Fruit fly (Drosophila melanogaster) whole organism, embryonic: ENCODE results near the gene Or85a.
A peak's percentile ranks its signal among the peaks of the same experiment; 100 is the strongest.

Experiments used
- Blimp-1 ChIP-seq: fragments of 200-800 bp; sonication (Bioruptor generic); optimal IDR thresholded peaks from 3 replicates; lab custom pipeline; 2018; ENCODE audit warnings: missing biosample characterization, missing genetic modification characterization, mild to moderate bottlenecking, moderate library complexity, missing genetic modification reagents
- CG11723 ChIP-seq: fragments of 200-800 bp; sonication (Bioruptor generic); optimal IDR thresholded peaks from 2 replicates; lab custom pipeline; 2017; ENCODE audit warnings: missing biosample characterization, mild to moderate bottlenecking, missing genetic modification characterization
- CG12942 ChIP-seq: fragments of 200-800 bp; sonication (Bioruptor generic); optimal IDR thresholded peaks from 3 replicates; lab custom pipeline; 2016; ENCODE audit warnings: missing biosample characterization, missing genetic modification characterization
- CG13424 ChIP-seq: fragments of 200-800 bp; sonication (Bioruptor generic); optimal IDR thresholded peaks from 2 replicates; lab custom pipeline; 2019; ENCODE audit warnings: missing biosample characterization, mild to moderate bottlenecking, missing genetic modification characterization, moderate library complexity
- CG13624 ChIP-seq: fragments of 200-800 bp; sonication (Bioruptor generic); optimal IDR thresholded peaks from 2 replicates; lab custom pipeline; 2016; ENCODE audit warnings: missing biosample characterization, missing genetic modification characterization
- CG13894 ChIP-seq: fragments of 200-800 bp; sonication (Bioruptor generic); optimal IDR thresholded peaks from 3 replicates; lab custom pipeline; 2018; ENCODE audit warnings: missing biosample characterization, mild to moderate bottlenecking, missing genetic modification characterization, moderate library complexity
- CG14965 ChIP-seq: fragments of 200-800 bp; sonication (Bioruptor generic); optimal IDR thresholded peaks from 2 replicates; lab custom pipeline; 2016; ENCODE audit warnings: missing biosample characterization, missing genetic modification characterization, borderline replicate concordance
- CG15696 ChIP-seq: fragments of 200-800 bp; sonication (Bioruptor generic); optimal IDR thresholded peaks from 2 replicates; lab custom pipeline; 2019; ENCODE audit warnings: missing biosample characterization, mild to moderate bottlenecking, missing genetic modification characterization, moderate library complexity
- CG1792 ChIP-seq: fragments of 200-800 bp; sonication (Bioruptor generic); optimal IDR thresholded peaks from 2 replicates; lab custom pipeline; 2016; ENCODE audit warnings: missing biosample characterization, missing genetic modification characterization
- CG30403 ChIP-seq: fragments of 200-800 bp; sonication (Bioruptor generic); optimal IDR thresholded peaks from 3 replicates; lab custom pipeline; 2016; ENCODE audit warnings: missing biosample characterization, missing genetic modification characterization
- CG6854 ChIP-seq: fragments of 200-800 bp; sonication (Bioruptor generic); optimal IDR thresholded peaks from 3 replicates; lab custom pipeline; 2017; ENCODE audit warnings: missing biosample characterization, mild to moderate bottlenecking, missing genetic modification characterization
- CG8944 ChIP-seq: fragments of 200-800 bp; sonication (Bioruptor generic); optimal IDR thresholded peaks from 3 replicates; lab custom pipeline; 2016; ENCODE audit warnings: missing biosample characterization, missing genetic modification characterization
- CG9727 ChIP-seq: fragments of 200-800 bp; sonication (Bioruptor generic); optimal IDR thresholded peaks from 3 replicates; lab custom pipeline; 2017; ENCODE audit warnings: missing biosample characterization, mild to moderate bottlenecking, missing genetic modification characterization
- Camta ChIP-seq: fragments of 200-800 bp; sonication (Bioruptor generic); optimal IDR thresholded peaks from 2 replicates; lab custom pipeline; 2016; ENCODE audit warnings: missing biosample characterization, missing genetic modification characterization
- CoRest ChIP-seq: fragments of 200-800 bp; sonication (Bioruptor generic); optimal IDR thresholded peaks from 3 replicates; lab custom pipeline; 2018; ENCODE audit warnings: missing biosample characterization, mild to moderate bottlenecking, missing genetic modification characterization, moderate library complexity
- Dfd ChIP-seq, 2 experiments: fragments of >200 bp; optimal IDR thresholded peaks; 2 replicates each; lab custom pipeline; 2017; ENCODE audit warnings: missing biosample characterization in 2 of 2, missing genetic modification characterization in 2 of 2
- Dip2 ChIP-seq: fragments of 200-800 bp; sonication (Bioruptor generic); IDR thresholded peaks from 2 replicates; pipeline ENCODE4 v1.3.6; 2022; ENCODE audit warnings: missing biosample characterization, missing genetic modification characterization
- E2f1 ChIP-seq: fragments of 200-800 bp; sonication (Bioruptor generic); IDR thresholded peaks from 2 replicates; pipeline ENCODE4 v1.3.6; 2022; ENCODE audit warnings: missing biosample characterization, missing genetic modification characterization
- Hand ChIP-seq: fragments of 200-800 bp; sonication (Bioruptor generic); optimal IDR thresholded peaks from 2 replicates; lab custom pipeline; 2017; ENCODE audit warnings: mild to moderate bottlenecking, missing biosample characterization, missing genetic modification reagents, missing genetic modification characterization
- HmgZ ChIP-seq: fragments of 200-800 bp; sonication (Bioruptor generic); optimal IDR thresholded peaks from 2 replicates; lab custom pipeline; 2018; ENCODE audit warnings: missing biosample characterization, mild to moderate bottlenecking, missing genetic modification characterization
- Hsf ChIP-seq: fragments of 200-800 bp; sonication (Bioruptor generic); optimal IDR thresholded peaks from 3 replicates; lab custom pipeline; 2016; ENCODE audit warnings: missing biosample characterization, missing genetic modification characterization
- Kr ChIP-seq: fragments of 200-800 bp; sonication (Bioruptor generic); optimal IDR thresholded peaks from 2 replicates; lab custom pipeline; 2017; ENCODE audit warnings: missing biosample characterization, mild to moderate bottlenecking, missing genetic modification characterization
- MBD-R2 ChIP-seq: fragments of 200-800 bp; sonication (Bioruptor generic); IDR thresholded peaks from 2 replicates; pipeline ENCODE4 v1.3.6; 2022; ENCODE audit warnings: missing biosample characterization, missing genetic modification characterization
- Max ChIP-seq: fragments of 200-800 bp; sonication (Bioruptor generic); optimal IDR thresholded peaks from 2 replicates; lab custom pipeline; 2016; ENCODE audit warnings: missing biosample characterization, mild to moderate bottlenecking, missing genetic modification characterization
- NC2β ChIP-seq: fragments of 200-800 bp; sonication (Bioruptor generic); optimal IDR thresholded peaks from 2 replicates; lab custom pipeline; 2016; ENCODE audit warnings: missing biosample characterization, missing genetic modification characterization
- Pdp1 ChIP-seq, 2 experiments: fragments of 200-800 bp; sonication (Bioruptor generic); optimal IDR thresholded peaks; 3 replicates each; lab custom pipeline; 2016; ENCODE audit warnings: missing biosample characterization in 2 of 2, missing genetic modification characterization in 2 of 2, mild to moderate bottlenecking in 1 of 2, moderate library complexity in 1 of 2
- Sry-δ ChIP-seq: fragments of 200-800 bp; sonication (Bioruptor generic); optimal IDR thresholded peaks from 2 replicates; lab custom pipeline; 2016; ENCODE audit warnings: missing biosample characterization, missing genetic modification characterization
- Ssrp ChIP-seq: fragments of 200-800 bp; sonication (Bioruptor generic); optimal IDR thresholded peaks from 2 replicates; lab custom pipeline; 2018; ENCODE audit warnings: missing biosample characterization, mild to moderate bottlenecking, missing genetic modification characterization, moderate library complexity
- bowl ChIP-seq: fragments of 200-800 bp; sonication (Bioruptor generic); IDR thresholded peaks from 2 replicates; pipeline ENCODE4 v1.3.6; 2022; ENCODE audit warnings: missing biosample characterization, missing genetic modification characterization
- cas ChIP-seq: fragments of 200-800 bp; sonication (Bioruptor generic); IDR thresholded peaks from 2 replicates; pipeline ENCODE4 v1.3.6; 2022; ENCODE audit warnings: missing biosample characterization, missing genetic modification characterization
- cato ChIP-seq: fragments of 200-800 bp; sonication (Bioruptor generic); optimal IDR thresholded peaks from 2 replicates; lab custom pipeline; 2016; ENCODE audit warnings: missing biosample characterization, missing genetic modification characterization, borderline replicate concordance
- ci ChIP-seq: fragments of 200-800 bp; sonication (Bioruptor generic); IDR thresholded peaks from 3 replicates; pipeline ENCODE4 v1.3.6; 2022; ENCODE audit warnings: missing biosample characterization, missing genetic modification characterization
- dpn ChIP-seq, 2 experiments: fragments of 200-800 bp; sonication (Bioruptor generic); optimal IDR thresholded peaks; 3 replicates each; lab custom pipeline; 2016; ENCODE audit warnings: missing biosample characterization in 2 of 2, missing genetic modification characterization in 2 of 2
- fd64A ChIP-seq: fragments of 200-800 bp; sonication (Bioruptor generic); optimal IDR thresholded peaks from 3 replicates; lab custom pipeline; 2018; ENCODE audit warnings: missing biosample characterization, mild to moderate bottlenecking, missing genetic modification characterization
- gem ChIP-seq: fragments of 200-800 bp; sonication (Bioruptor generic); optimal IDR thresholded peaks from 2 replicates; lab custom pipeline; 2019; ENCODE audit warnings: missing biosample characterization, mild to moderate bottlenecking, missing genetic modification characterization, moderate library complexity
- gfzf ChIP-seq: fragments of 200-800 bp; sonication (Bioruptor generic); optimal IDR thresholded peaks from 2 replicates; lab custom pipeline; 2016; ENCODE audit warnings: missing biosample characterization, mild to moderate bottlenecking, missing genetic modification characterization, moderate library complexity
- grn ChIP-seq: fragments of 200-800 bp; sonication (Bioruptor generic); optimal IDR thresholded peaks from 3 replicates; lab custom pipeline; 2017; ENCODE audit warnings: missing biosample characterization, missing genetic modification characterization
- insv ChIP-seq, 2 experiments: fragments of 200-800 bp; sonication (Bioruptor generic); optimal IDR thresholded peaks; 3 replicates each; lab custom pipeline; 2016 to 2018; ENCODE audit warnings: missing biosample characterization in 2 of 2, missing genetic modification characterization in 2 of 2
- lab ChIP-seq: fragments of 200-800 bp; sonication (Bioruptor generic); optimal IDR thresholded peaks from 3 replicates; lab custom pipeline; 2017; ENCODE audit warnings: missing biosample characterization, missing genetic modification characterization, mild to moderate bottlenecking, moderate library complexity, missing genetic modification reagents
- pb ChIP-seq: fragments of 200-800 bp; sonication (Bioruptor generic); optimal IDR thresholded peaks from 3 replicates; lab custom pipeline; 2016; ENCODE audit warnings: missing biosample characterization, missing genetic modification characterization
- phol ChIP-seq: fragments of 200-800 bp; sonication (Bioruptor generic); optimal IDR thresholded peaks from 3 replicates; lab custom pipeline; 2018; ENCODE audit warnings: missing biosample characterization, mild to moderate bottlenecking, missing genetic modification characterization, moderate library complexity
- ranshi ChIP-seq: fragments of 200-800 bp; sonication (Bioruptor generic); IDR thresholded peaks from 2 replicates; pipeline ENCODE4 v1.3.6; 2022; ENCODE audit warnings: missing biosample characterization, missing genetic modification characterization
- row ChIP-seq: fragments of 200-800 bp; sonication (Bioruptor generic); IDR thresholded peaks from 3 replicates; pipeline ENCODE4 v1.3.6; 2022; ENCODE audit warnings: missing biosample characterization, missing genetic modification characterization
- sc ChIP-seq, 3 experiments: fragments of >200 bp in 2 of 3; fragments of 200-800 bp in 1 of 3; sonication (Bioruptor generic) in 1 of 3; optimal IDR thresholded peaks; 2 replicates in 2 of 3; 3 replicates in 1 of 3; lab custom pipeline; 2017; ENCODE audit warnings: mild to moderate bottlenecking in 1 of 3, missing biosample characterization in 1 of 3, missing genetic modification characterization in 1 of 3, missing genetic modification reagents in 1 of 3
- sd ChIP-seq: fragments of 200-800 bp; sonication (Bioruptor generic); optimal IDR thresholded peaks from 3 replicates; lab custom pipeline; 2018; ENCODE audit warnings: missing biosample characterization, mild to moderate bottlenecking, missing genetic modification characterization, moderate library complexity
- sr ChIP-seq: fragments of 200-800 bp; sonication (Bioruptor generic); IDR thresholded peaks from 3 replicates; pipeline ENCODE4 v1.3.6; 2022; ENCODE audit warnings: missing biosample characterization, missing genetic modification characterization
- ttk ChIP-seq: fragments of 200-800 bp; sonication (Bioruptor generic); IDR thresholded peaks from 2 replicates; pipeline ENCODE4 v2.1.2; 2022; ENCODE audit warnings: missing biosample characterization, missing genetic modification characterization
- wek ChIP-seq: fragments of 200-800 bp; sonication (Bioruptor generic); optimal IDR thresholded peaks from 3 replicates; lab custom pipeline; 2018; ENCODE audit warnings: missing biosample characterization, mild to moderate bottlenecking, missing genetic modification characterization, moderate library complexity
- zf30C ChIP-seq: fragments of 200-800 bp; sonication (Bioruptor generic); optimal IDR thresholded peaks from 3 replicates; lab custom pipeline; 2018; ENCODE audit warnings: missing biosample characterization, mild to moderate bottlenecking, missing genetic modification characterization
- zfh2 ChIP-seq: fragments of 200-800 bp; sonication (Bioruptor generic); optimal IDR thresholded peaks from 2 replicates; lab custom pipeline; 2016; ENCODE audit warnings: missing biosample characterization, missing genetic modification characterization

Gene Or85a

DNA sequence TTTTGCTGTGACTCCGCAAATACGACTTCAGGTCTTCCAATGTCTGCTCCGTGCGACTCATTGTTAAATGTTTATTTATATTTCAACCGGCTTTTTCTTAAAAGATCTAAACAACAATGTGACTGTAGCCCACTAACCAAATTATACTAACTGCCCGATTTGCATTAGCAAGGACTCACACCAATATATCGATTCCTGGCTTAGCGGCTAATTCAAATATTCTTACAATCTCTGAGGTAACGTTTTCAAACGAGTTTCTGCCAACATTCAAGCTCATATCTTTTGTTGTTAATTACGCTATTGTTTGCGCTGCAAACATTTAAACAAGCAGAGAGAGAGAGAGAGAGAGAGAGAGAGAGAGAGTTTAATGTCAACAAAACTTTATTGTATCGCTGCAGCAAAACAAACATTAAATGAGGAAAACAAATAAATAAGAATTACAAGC, 13.0 kb upstream of the Or85a start, which contains the start of gene tex (continued):
- TF ChIP-seq CG1792 (no peak), wek (peak; percentile 57), ranshi (GFP tag; lab: Robert Waterston, UW) (no peak), Pdp1 (GFP tag; optimal IDR thresholded peaks at IDR 0.05; lab: Kevin White, UChicago) (peak in 1 of 2 experiments; percentile 76), Blimp-1 (GFP tag; lab: Kevin White, UChicago) (peak; percentile 67), CG14965 (GFP tag; lab: Kevin White, UChicago) (no peak), CG8944 (no peak), Dfd (GFP tag; optimal IDR thresholded peaks at IDR 0.05; lab: Kevin White, UChicago) (no peak), cato (GFP tag; lab: Kevin White, UChicago) (no peak), ttk (GFP tag; lab: Robert Waterston, UW) (no peak), MBD-R2 (GFP tag; lab: Robert Waterston, UW) (peak; percentile 76), CG13894 (no peak), gem (tag; lab: Kevin White, UChicago) (no peak), pb (GFP tag; lab: Kevin White, UChicago) (no peak), zfh2 (GFP tag; lab: Kevin White, UChicago) (no peak), sc (optimal IDR thresholded peaks at IDR 0.05; lab: Kevin White, UChicago) (no peak), sc (GFP tag; optimal IDR thresholded peaks at IDR 0.05; lab: Kevin White, UChicago) (peak; percentile 15), CG6854 (GFP tag; lab: Kevin White, UChicago) (no peak), lab (GFP tag; lab: Kevin White, UChicago) (no peak), Camta (GFP tag; lab: Kevin White, UChicago) (no peak), cas (GFP tag; lab: Robert Waterston, UW) (no peak), ci (GFP tag; lab: Robert Waterston, UW) (peak; percentile 65; the same call in 2 of the 3 replicates), HmgZ (tag; lab: Kevin White, UChicago) (peak; percentile 58), phol (tag; lab: Kevin White, UChicago) (peak; percentile 22), fd64A (GFP tag; lab: Kevin White, UChicago) (peak; percentile 81), Ssrp (no peak), sr (GFP tag; lab: Robert Waterston, UW) (0 out of 3 replicates have a peak, but pooled peaks have one; percentile 12), Hand (GFP tag; lab: Kevin White, UChicago) (no peak), Hsf (no peak), E2f1 (GFP tag; lab: Robert Waterston, UW) (no peak), Max (GFP tag; lab: Kevin White, UChicago) (no peak), insv (GFP tag; optimal IDR thresholded peaks at IDR 0.05; lab: Kevin White, UChicago) (peak in 1 of 2 experiments; percentile 57), Dip2 (GFP tag; lab: Robert Waterston, UW) (no peak), grn (GFP tag; lab: Kevin White, UChicago) (peak; percentile 26), CG12942 (GFP tag; lab: Kevin White, UChicago) (no peak), sd (peak; percentile 22), CG11723 (GFP tag; lab: Kevin White, UChicago) (peak; percentile 25), gfzf (peak; percentile 95), row (GFP tag; lab: Robert Waterston, UW) (no peak), zf30C (GFP tag; lab: Kevin White, UChicago) (no peak), CG13424 (tag; lab: Kevin White, UChicago) (peak; percentile 4), CG9727 (peak; percentile 69), NC2β (GFP tag; lab: Kevin White, UChicago) (peak; percentile 12), bowl (GFP tag; lab: Robert Waterston, UW) (no peak), CG15696 (peak; percentile 68), Kr (peak; percentile 14), CG13624 (GFP tag; lab: Kevin White, UChicago) (no peak), CoRest (tag; lab: Kevin White, UChicago) (peak; percentile 7), Sry-δ (GFP tag; lab: Kevin White, UChicago) (peak; percentile 66), CG30403 (GFP tag; lab: Kevin White, UChicago) (no peak), dpn (GFP tag; optimal IDR thresholded peaks at IDR 0.05; lab: Kevin White, UChicago) (no peak)
